Fruit fly (Drosophila melanogaster): ENCODE data around the gene RpS27A.

The RpS27A gene

DNA sequence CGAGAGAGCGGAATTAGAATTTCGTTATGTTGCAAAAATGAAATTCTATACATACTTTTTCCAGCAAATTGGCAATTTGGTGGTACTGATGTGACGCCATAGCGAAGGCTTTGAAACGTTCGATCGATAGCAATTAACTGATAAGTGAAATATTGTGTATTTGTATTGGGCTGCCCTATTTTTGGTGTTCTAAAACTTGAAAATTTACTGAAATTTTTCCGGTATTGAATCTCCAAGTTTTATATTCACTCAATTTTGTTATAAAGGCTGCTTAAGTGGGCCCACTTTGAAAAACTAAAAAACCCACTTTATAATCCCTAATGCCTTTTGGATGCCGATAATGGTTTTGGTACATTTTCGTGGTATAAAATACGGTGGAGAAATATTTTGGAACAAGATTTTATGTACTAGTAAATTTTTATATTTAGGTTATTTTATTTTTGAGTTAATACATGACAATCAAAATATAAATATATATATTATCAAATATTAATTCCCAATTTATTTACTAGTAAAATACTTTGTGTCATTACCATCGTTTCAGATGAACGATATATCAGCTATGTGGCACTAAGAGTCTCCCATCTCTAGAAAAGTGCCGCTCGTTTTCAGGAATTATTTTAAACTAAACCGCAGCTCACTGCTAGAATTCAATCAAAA is 45.6 kb upstream of the RpS27A start, which contains the start of the genes Cand1 and pim (continued):
- TF ChIP-seq CG1792 (GFP tag; optimal IDR thresholded peaks at IDR 0.05) (no peak), prd (optimal IDR thresholded peaks at IDR 0.05) (no peak), prd (GFP tag; IDR thresholded peaks at IDR 0.05) (no peak), jumu (GFP tag; optimal IDR thresholded peaks at IDR 0.05) (no peak), Dip2 (GFP tag; IDR thresholded peaks at IDR 0.05) (no peak), eyg (GFP tag; optimal IDR thresholded peaks at IDR 0.05) (no peak), lab (GFP tag; optimal IDR thresholded peaks at IDR 0.05) (no peak), org-1 (GFP tag; optimal IDR thresholded peaks at IDR 0.05) (no peak), fu2 (GFP tag; optimal IDR thresholded peaks at IDR 0.05) (no peak), Atf6 (GFP tag; IDR thresholded peaks at IDR 0.05) (no peak), gcm (GFP tag; optimal IDR thresholded peaks at IDR 0.05) (no peak), tap (tag; optimal IDR thresholded peaks at IDR 0.05) (no peak), ap (GFP tag; IDR thresholded peaks at IDR 0.05) (no peak), jing (GFP tag; optimal IDR thresholded peaks at IDR 0.05) (no peak), CG8290 (GFP tag; optimal IDR thresholded peaks at IDR 0.05) (no peak), CG8290 (tag; optimal IDR thresholded peaks at IDR 0.05) (no peak), CrebB (tag; optimal IDR thresholded peaks at IDR 0.05) (no peak), D19B (GFP tag; optimal IDR thresholded peaks at IDR 0.05) (no peak), CG14050 (GFP tag; IDR thresholded peaks at IDR 0.05) (no peak), CG17802 (tag; optimal IDR thresholded peaks at IDR 0.05) (no peak), sens-2 (GFP tag; IDR thresholded peaks at IDR 0.05) (no peak), CG18599 (GFP tag; optimal IDR thresholded peaks at IDR 0.05) (no peak), odd (GFP tag; optimal IDR thresholded peaks at IDR 0.05) (no peak), CG3847 (GFP tag; IDR thresholded peaks at IDR 0.05) (no peak), cato (GFP tag; optimal IDR thresholded peaks at IDR 0.05; ENCODE audit: borderline replicate concordance) (no peak), CG15269 (tag; optimal IDR thresholded peaks at IDR 0.05) (no peak), hb (GFP tag; IDR thresholded peaks at IDR 0.05; ENCODE audit: partially characterized antibody) (no peak), CG4707 (GFP tag; optimal IDR thresholded peaks at IDR 0.05) (no peak), ab (GFP tag; optimal IDR thresholded peaks at IDR 0.05) (no peak), en (GFP tag; optimal IDR thresholded peaks at IDR 0.05) (no peak), Spps (tag; optimal IDR thresholded peaks at IDR 0.05) (no peak), CG33557 (GFP tag; optimal IDR thresholded peaks at IDR 0.05) (peak; percentile 10), CG43689 (GFP tag; IDR thresholded peaks at IDR 0.05) (no peak), MESR4 (GFP tag; optimal IDR thresholded peaks at IDR 0.05) (peak; percentile 57), shn (GFP tag; optimal IDR thresholded peaks at IDR 0.05) (no peak), ken (GFP tag; IDR thresholded peaks at IDR 0.05) (no peak), Usf (GFP tag; optimal IDR thresholded peaks at IDR 0.05) (no peak), cad (GFP tag; optimal IDR thresholded peaks at IDR 0.05) (no peak), fd102C (GFP tag; optimal IDR thresholded peaks at IDR 0.05) (no peak), CG14710 (tag; optimal IDR thresholded peaks at IDR 0.05) (peak; percentile 77), CG7372 (GFP tag; IDR thresholded peaks at IDR 0.05) (no peak), tna (GFP tag; IDR thresholded peaks at IDR 0.05; ENCODE audit: partially characterized antibody) (no peak), Aef1 (GFP tag; IDR thresholded peaks at IDR 0.05) (no peak), CG10321 (GFP tag; IDR thresholded peaks at IDR 0.05) (no peak), knrl (GFP tag; IDR thresholded peaks at IDR 0.05; ENCODE audit: partially characterized antibody) (peak; percentile 75), ttk (GFP tag; IDR thresholded peaks at IDR 0.05) (no peak), tgo (GFP tag; IDR thresholded peaks at IDR 0.05) (no peak), CG11560 (tag; IDR thresholded peaks at IDR 0.05) (no peak), hth (optimal IDR thresholded peaks at IDR 0.05) (no peak), jigr1 (GFP tag; IDR thresholded peaks at IDR 0.05) (no peak), cas (GFP tag; IDR thresholded peaks at IDR 0.05) (no peak), CG2116 (GFP tag; optimal IDR thresholded peaks at IDR 0.05) (peak; percentile 31)
